Worm (Caenorhabditis elegans) whole organism, midembryonic: ENCODE measurements around the gene srxa-11.

Experiments
- T22C8.4 ChIP-seq: fragments of 200-800 bp; sonication (Bioruptor generic); IDR thresholded peaks from 2 replicates; pipeline ENCODE4 v1.3.6; 2022; ENCODE audit warnings: missing genetic modification characterization, missing compliant biosample characterization
- cog-1 ChIP-seq: sonication (generic microtip); optimal IDR thresholded peaks from 2 replicates; lab custom pipeline; 2016; ENCODE audit warnings: missing genetic modification characterization, missing compliant biosample characterization
- flt-1 ChIP-seq: fragments of 200-800 bp; sonication (Bioruptor generic); IDR thresholded peaks from 2 replicates; pipeline ENCODE4 v1.3.6; 2022; ENCODE audit warnings: missing genetic modification characterization, missing compliant biosample characterization
- med-1 ChIP-seq: sonication (generic microtip); optimal IDR thresholded peaks from 2 replicates; lab custom pipeline; 2017; ENCODE audit warnings: missing genetic modification characterization, mild to moderate bottlenecking, missing compliant biosample characterization, antibody characterized with exemption, missing genetic modification reagents; ENCODE audit not compliant: insufficient read depth
- ref-1 ChIP-seq: fragments of 200-800 bp; sonication (Bioruptor generic); conservative IDR thresholded peaks from 2 replicates; pipeline ENCODE4 v1.3.6; 2022; ENCODE audit warnings: missing genetic modification reagents, missing genetic modification characterization, missing compliant biosample characterization
- tab-1 ChIP-seq: fragments of 200-800 bp; sonication (Bioruptor generic); IDR thresholded peaks from 2 replicates; pipeline ENCODE4 v1.3.6; 2022; ENCODE audit warnings: missing genetic modification characterization, missing compliant biosample characterization
- ztf-23 ChIP-seq: fragments of 200-800 bp; sonication (Bioruptor generic); IDR thresholded peaks from 2 replicates; pipeline ENCODE4 v1.3.6; 2022; ENCODE audit warnings: missing genetic modification reagents, missing genetic modification characterization, missing compliant biosample characterization
- ztf-29 ChIP-seq: fragments of 200-800 bp; sonication (Bioruptor generic); IDR thresholded peaks from 2 replicates; pipeline ENCODE4 v1.3.6; 2022; ENCODE audit warnings: missing genetic modification reagents, missing genetic modification characterization, missing compliant biosample characterization

ce11 chrV:13936052-13936451 is 12.1 kb downstream of the srxa-11 start:
- TF ChIP-seq ref-1 (GFP tag; lab: Robert Waterston, UW) (no peak), flt-1 (GFP tag; lab: Robert Waterston, UW) (no peak), med-1 (GFP tag; lab: Kevin White, UChicago) (no peak), ztf-23 (no peak), T22C8.4 (no peak), cog-1 (tag; lab: Kevin White, UChicago) (no peak), ztf-29 (GFP tag; lab: Robert Waterston, UW) (no peak), tab-1 (GFP tag; lab: Robert Waterston, UW) (no peak)
